Fruit fly (Drosophila melanogaster): Measurements from ENCODE around the gene Rab1.
A peak's percentile ranks its signal among the peaks of the same experiment; 100 is the strongest.

Gene Rab1

dm6 chr3R:21296038-21296727 lies 27.3 kb upstream of the Rab1 start (continued):
- peak; percentile 77 for TF ChIP-seq kah (GFP tag; optimal IDR thresholded peaks at IDR 0.05)
- TF ChIP-seq CG8290 (GFP tag; optimal IDR thresholded peaks at IDR 0.05), result peak; percentile 38
- TF ChIP-seq CG8290 (tag; optimal IDR thresholded peaks at IDR 0.05), result peak; percentile 45 to 75
- peak; percentile 53 for TF ChIP-seq CG5245 (GFP tag; optimal IDR thresholded peaks at IDR 0.05)
- peak; percentile 88 for TF ChIP-seq nom (GFP tag; optimal IDR thresholded peaks at IDR 0.05)
- TF ChIP-seq run (tag; optimal IDR thresholded peaks at IDR 0.05), result peak; percentile 28
- TF ChIP-seq Drgx (GFP tag; IDR thresholded peaks at IDR 0.05), result no peak
- TF ChIP-seq CG3281 (GFP tag; optimal IDR thresholded peaks at IDR 0.05), result peak; percentile 93
- TF ChIP-seq CG30403 (GFP tag; optimal IDR thresholded peaks at IDR 0.05), result peak; percentile 69
- TF ChIP-seq CG12299 (tag; optimal IDR thresholded peaks at IDR 0.05), result peak; percentile 34
- peak; percentile 87 for TF ChIP-seq Chrac-16 (GFP tag; optimal IDR thresholded peaks at IDR 0.05)

DNA sequence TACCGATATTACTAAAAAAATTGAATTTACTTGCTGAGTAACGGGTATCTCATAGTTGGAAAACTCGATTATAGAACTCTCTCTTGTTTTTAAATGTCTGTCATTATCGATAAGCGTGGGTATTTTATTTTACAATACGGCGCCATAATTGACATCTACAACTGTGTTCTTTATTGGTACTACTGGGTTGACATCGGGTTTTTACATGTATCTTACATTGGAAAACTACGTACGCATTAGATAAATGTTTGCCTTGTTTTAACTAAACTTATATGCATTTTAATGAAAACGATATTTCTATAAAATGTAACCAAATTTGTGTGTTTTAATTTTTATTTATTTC lies 26.8 kb upstream of the Rab1 start:
- TF ChIP-seq MTF-1 (GFP tag; optimal IDR thresholded peaks at IDR 0.05; ENCODE audit: borderline replicate concordance), result no peak
- no peak for TF ChIP-seq CG6254 (GFP tag; optimal IDR thresholded peaks at IDR 0.05)
- peak; percentile 79 for TF ChIP-seq Med (GFP tag)
- TF ChIP-seq nom (GFP tag; optimal IDR thresholded peaks at IDR 0.05), result no peak
- no peak for TF ChIP-seq CG7963 (GFP tag; IDR thresholded peaks at IDR 0.05; ENCODE audit: partially characterized antibody)
- TF ChIP-seq gsb-n (tag; optimal IDR thresholded peaks at IDR 0.05), result peak; percentile 30
- no peak for TF ChIP-seq Oaz (GFP tag; IDR thresholded peaks at IDR 0.05)
- TF ChIP-seq Sry-δ (GFP tag; optimal IDR thresholded peaks at IDR 0.05), result peak; percentile 59
- TF ChIP-seq Dp (GFP tag; optimal IDR thresholded peaks at IDR 0.05), result peak; percentile 70
- no peak for TF ChIP-seq BtbVII (GFP tag; optimal IDR thresholded peaks at IDR 0.05)
- TF ChIP-seq Lhr (GFP tag; optimal IDR thresholded peaks at IDR 0.05), result peak; percentile 62
- TF ChIP-seq CG33213 (GFP tag; optimal IDR thresholded peaks at IDR 0.05), result peak; percentile 59
- TF ChIP-seq sqz (GFP tag; optimal IDR thresholded peaks at IDR 0.05), result no peak
- TF ChIP-seq CG1603 (tag; optimal IDR thresholded peaks at IDR 0.05), result peak; percentile 13
- TF ChIP-seq pita (GFP tag; optimal IDR thresholded peaks at IDR 0.05), result peak; percentile 36
- peak; percentile 96 for TF ChIP-seq CTCF (GFP tag; optimal IDR thresholded peaks at IDR 0.05)
- TF ChIP-seq Myb (GFP tag; optimal IDR thresholded peaks at IDR 0.05), result peak; percentile 71
- TF ChIP-seq pzg (GFP tag; optimal IDR thresholded peaks at IDR 0.05), result peak; percentile 60
- TF ChIP-seq stwl (tag; optimal IDR thresholded peaks at IDR 0.05), result peak; percentile 96
- peak; percentile 35 for TF ChIP-seq gfzf (GFP tag; optimal IDR thresholded peaks at IDR 0.05)

DNA sequence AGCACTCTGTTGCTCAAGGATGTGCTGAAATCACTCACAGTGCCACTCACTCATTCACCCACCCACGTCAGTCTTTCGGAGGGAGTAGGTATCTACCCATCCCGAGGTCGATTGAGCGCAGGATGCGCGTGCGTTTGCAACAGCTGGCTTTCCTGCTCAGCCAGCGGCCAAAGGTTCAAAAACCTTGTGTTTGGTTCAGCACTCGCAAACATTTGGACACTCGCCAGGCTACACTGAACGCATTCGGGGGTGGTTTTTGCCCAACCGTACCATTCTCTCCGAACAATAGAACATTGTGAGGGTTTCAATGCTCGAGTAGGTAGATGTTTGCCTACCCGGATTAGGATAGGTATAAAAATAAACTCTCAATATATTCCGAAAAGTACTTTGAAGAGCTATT lies 26.1 kb upstream of the Rab1 start:
- TF ChIP-seq Doc3 (GFP tag; IDR thresholded peaks at IDR 0.05; ENCODE audit: partially characterized antibody) (peak; percentile 37; the same call in 2 of the 3 replicates), CG5245 (GFP tag; optimal IDR thresholded peaks at IDR 0.05) (no peak), CG8290 (GFP tag; optimal IDR thresholded peaks at IDR 0.05) (no peak), CG8290 (tag; optimal IDR thresholded peaks at IDR 0.05) (peak in 1 of 2 experiments; percentile 49), crc (GFP tag; optimal IDR thresholded peaks at IDR 0.05) (no peak), D (optimal IDR thresholded peaks at IDR 0.05) (peak; percentile 46), D (GFP tag; optimal IDR thresholded peaks at IDR 0.05) (no peak), CG14441 (GFP tag; IDR thresholded peaks at IDR 0.05) (no peak), lab (GFP tag; optimal IDR thresholded peaks at IDR 0.05) (peak; percentile 9), ewg (GFP tag; optimal IDR thresholded peaks at IDR 0.05) (peak; percentile 71), CG31224 (GFP tag; IDR thresholded peaks at IDR 0.05) (no peak), Six4 (GFP tag; optimal IDR thresholded peaks at IDR 0.05) (no peak), seq (GFP tag; IDR thresholded peaks at IDR 0.05) (no peak), CG15479 (GFP tag; optimal IDR thresholded peaks at IDR 0.05) (peak; percentile 76), vvl (GFP tag; IDR thresholded peaks at IDR 0.05) (peak; percentile 52; the same call in 1 of the 2 replicates), amos (GFP tag; IDR thresholded peaks at IDR 0.05; ENCODE audit: partially characterized antibody) (peak; percentile 16; the same call in 1 of the 2 replicates), Hmr (GFP tag; optimal IDR thresholded peaks at IDR 0.05) (peak; percentile 16), CG6791 (GFP tag; IDR thresholded peaks at IDR 0.05; ENCODE audit: partially characterized antibody) (peak; percentile 36; the same call in 1 of the 3 replicates), rib (GFP tag; IDR thresholded peaks at IDR 0.05) (0 out of 2 replicates have a peak, but pooled peaks have one; percentile 10), pan (optimal IDR thresholded peaks at IDR 0.05) (no peak), pan (GFP tag; optimal IDR thresholded peaks at IDR 0.05 in 1 of 2, IDR thresholded peaks at IDR 0.05 in 1 of 2) (no peak), z (GFP tag; IDR thresholded peaks at IDR 0.05) (peak; percentile 96)

All from whole organism, embryonic.